Worm (Caenorhabditis elegans): Measurements from ENCODE around the gene cyp-33C2.

DNA sequence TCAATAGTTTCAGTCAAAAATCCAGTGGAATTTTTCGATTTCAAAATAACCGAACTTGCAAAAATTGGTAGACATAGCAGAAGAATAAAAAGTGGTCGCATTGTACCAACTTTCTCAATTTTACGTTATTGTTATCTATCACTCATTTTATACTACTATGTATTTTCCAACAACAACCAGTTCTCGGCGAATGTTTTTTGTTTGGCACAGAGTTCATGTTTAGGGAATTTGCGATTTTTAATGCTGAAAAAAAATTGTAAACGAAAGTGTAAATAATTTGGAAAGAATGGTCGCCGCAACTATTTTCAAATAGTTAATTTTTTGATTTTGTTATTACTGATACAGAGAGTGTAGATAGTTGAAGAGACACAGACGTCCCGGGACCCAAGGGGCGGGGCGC lies 33.9 kb upstream of the cyp-33C2 start, which contains the start of gene C45H4.21:
- TF ChIP-seq ceh-83 (GFP tag; optimal IDR thresholded peaks at IDR 0.05) (no peak), elt-1 (tag; optimal IDR thresholded peaks at IDR 0.05; ENCODE audit: borderline replicate concordance, insufficient read depth) (no peak)

Data from whole organism, mixed stage, embryonic.